Worm (Caenorhabditis elegans): Measurements from ENCODE around the gene sru-2.

DNA sequence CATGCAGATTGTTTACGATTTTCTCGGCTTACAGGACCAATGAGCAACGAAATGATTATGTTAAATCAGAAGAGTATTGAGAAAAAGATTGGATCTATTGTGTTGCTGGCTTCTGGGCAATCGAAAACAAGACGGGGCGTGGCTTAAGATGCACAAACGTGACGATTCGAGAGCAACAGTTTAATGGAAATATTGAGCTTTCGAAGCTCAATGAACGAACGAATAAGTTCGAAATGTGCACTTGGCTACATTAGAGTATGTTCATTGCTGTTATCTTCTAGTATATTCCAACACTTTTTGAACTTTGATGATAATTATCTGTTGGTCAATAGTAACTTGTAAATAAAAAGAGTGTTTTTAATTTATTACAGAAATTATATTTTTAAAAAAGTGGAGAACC lies 40.7 kb upstream of the sru-2 start, which contains the start of gene hsp-12.3:
- TF ChIP-seq med-1 (GFP tag; optimal IDR thresholded peaks at IDR 0.05; ENCODE audit: insufficient read depth) (no peak), tab-1 (GFP tag; IDR thresholded peaks at IDR 0.05) (no peak), ztf-29 (GFP tag; IDR thresholded peaks at IDR 0.05) (no peak), ztf-23 (GFP tag; IDR thresholded peaks at IDR 0.05) (no peak)
